Fruit fly (Drosophila melanogaster): ENCODE results near the gene CG12702.

DNA sequence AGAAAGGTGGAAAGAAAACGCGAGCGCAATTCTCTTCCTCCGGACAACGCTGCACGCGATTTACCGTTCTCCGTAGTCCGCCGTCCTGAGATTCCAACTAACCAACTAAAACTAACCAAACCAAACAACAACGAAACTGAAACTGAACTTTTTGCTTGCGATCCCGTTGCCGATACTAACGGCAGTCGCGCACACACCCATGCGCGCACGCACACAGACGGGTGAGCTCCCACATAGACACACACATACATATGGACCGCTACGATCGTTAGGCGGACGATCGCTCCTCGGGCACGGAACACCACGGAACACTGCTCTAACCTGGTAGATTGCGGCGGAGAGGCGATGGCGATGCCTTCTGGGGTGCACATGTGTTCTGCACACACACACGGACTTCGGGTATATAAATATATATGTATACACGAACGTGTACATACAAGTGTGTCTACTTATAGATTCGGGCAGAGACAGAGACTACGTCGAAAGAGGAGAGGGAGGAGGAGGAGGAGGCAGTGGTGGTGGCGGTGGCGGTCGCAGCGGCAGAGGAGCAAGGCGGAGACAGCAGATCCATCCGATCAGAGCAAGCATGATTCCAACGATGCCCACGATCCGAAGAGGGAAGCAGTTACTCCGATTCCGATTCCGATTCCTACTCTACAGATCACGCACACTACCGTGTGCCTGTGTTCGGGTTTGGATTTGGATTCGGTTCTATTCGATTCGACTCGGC lies 51.6 kb downstream of the CG12702 start, which contains the start of gene meso18E:
- no peak for TF ChIP-seq Clk (GFP tag; optimal IDR thresholded peaks at IDR 0.05)
- no peak for TF ChIP-seq Hr96 (GFP tag; optimal IDR thresholded peaks at IDR 0.05)
- no peak for TF ChIP-seq cic (GFP tag; optimal IDR thresholded peaks at IDR 0.05)
- no peak for TF ChIP-seq tj (GFP tag; optimal IDR thresholded peaks at IDR 0.05)
- no peak for TF ChIP-seq CG7101 (tag; optimal IDR thresholded peaks at IDR 0.05)
- TF ChIP-seq cnc (optimal IDR thresholded peaks at IDR 0.05): no peak
- no peak for TF ChIP-seq kay (GFP tag; ENCODE audit: borderline replicate concordance)
- no peak for TF ChIP-seq CG33017 (tag; optimal IDR thresholded peaks at IDR 0.05)
- TF ChIP-seq Mnt (GFP tag; optimal IDR thresholded peaks at IDR 0.05): peak; percentile 60
- no peak for TF ChIP-seq CG14711 (tag; optimal IDR thresholded peaks at IDR 0.05)
- no peak for TF ChIP-seq toe (GFP tag; optimal IDR thresholded peaks at IDR 0.05)
- peak; percentile 20 for TF ChIP-seq pad (GFP tag; optimal IDR thresholded peaks at IDR 0.05)
- TF ChIP-seq CG12768 (GFP tag; optimal IDR thresholded peaks at IDR 0.05): no peak
